Worm (Caenorhabditis elegans): ENCODE results near the gene F53G2.12.
A peak's percentile ranks its signal among the peaks of the same experiment; 100 is the strongest.

The F53G2.12 gene

ce11 chrII:2488386-2488785 is 9.5 kb upstream of the F53G2.12 start, which contains the start of gene F53G2.1 (continued):
- TF ChIP-seq unc-130 (GFP tag; optimal IDR thresholded peaks at IDR 0.05), result no peak
- no peak for TF ChIP-seq duxl-1 (tag; optimal IDR thresholded peaks at IDR 0.05; ENCODE audit: poor library complexity)
- no peak for TF ChIP-seq snpc-4 (tag; optimal IDR thresholded peaks at IDR 0.05)

ce11 chrII:2483507-2483906 is 4.6 kb upstream of the F53G2.12 start, which contains the start of gene F53G2.13:
F53G2.13 (plus strand) TSS chrII:2483807.
- peak in 1 of 2 experiments; percentile 55 for TF ChIP-seq unc-62 (GFP tag; optimal IDR thresholded peaks at IDR 0.05 in 1 of 2)
- TF ChIP-seq unc-62 (tag; optimal IDR thresholded peaks at IDR 0.05), result no peak
- no peak for TF ChIP-seq lin-13 (GFP tag; optimal IDR thresholded peaks at IDR 0.05)

ce11 chrII:2481621-2482020 is 2.7 kb upstream of the F53G2.12 start, which contains the start of gene F53G2.2:
F53G2.2 (plus strand) TSS chrII:2481921.
- no peak for TF ChIP-seq daf-19 (GFP tag; conservative IDR thresholded peaks at IDR 0.05)
- no peak for TF ChIP-seq ceh-28 (tag; optimal IDR thresholded peaks at IDR 0.05)
- no peak for TF ChIP-seq nhr-11 (tag; optimal IDR thresholded peaks at IDR 0.05)
- no peak for TF ChIP-seq hif-1 (tag; optimal IDR thresholded peaks at IDR 0.05)
- no peak for TF ChIP-seq mes-2 (tag; optimal IDR thresholded peaks at IDR 0.05; ENCODE audit: poor library complexity, severe bottlenecking)
- no peak for TF ChIP-seq F37D6.2 (tag; optimal IDR thresholded peaks at IDR 0.05)
- TF ChIP-seq nhr-48 (tag; optimal IDR thresholded peaks at IDR 0.05), result no peak
- TF ChIP-seq hmg-1.1 (GFP tag; IDR thresholded peaks at IDR 0.05), result no peak
- TF ChIP-seq aha-1 (tag), result no peak
- TF ChIP-seq fos-1 (tag; optimal IDR thresholded peaks at IDR 0.05), result no peak
- no peak for TF ChIP-seq ceh-32 (tag; optimal IDR thresholded peaks at IDR 0.05; ENCODE audit: poor library complexity)

ce11 chrII:2480099-2480498 is 1.2 kb upstream of the F53G2.12 start, which contains the start of gene F53G2.3:
F53G2.3 (plus strand) TSS chrII:2480399.
- TF ChIP-seq lin-39 (tag; optimal IDR thresholded peaks at IDR 0.05) (no peak), nhr-102 (tag; optimal IDR thresholded peaks at IDR 0.05) (no peak), nhr-48 (tag; optimal IDR thresholded peaks at IDR 0.05) (no peak), ceh-44 (GFP tag; IDR thresholded peaks at IDR 0.05) (no peak), Y48G9A.11 (GFP tag; IDR thresholded peaks at IDR 0.05) (no peak), nhr-6 (tag; optimal IDR thresholded peaks at IDR 0.05) (no peak), ces-1 (GFP tag; optimal IDR thresholded peaks at IDR 0.05) (no peak), ceh-32 (tag; optimal IDR thresholded peaks at IDR 0.05; ENCODE audit: poor library complexity) (no peak), T20F7.1 (GFP tag; optimal IDR thresholded peaks at IDR 0.05) (no peak), unc-130 (GFP tag; optimal IDR thresholded peaks at IDR 0.05) (no peak), zip-2 (tag; optimal IDR thresholded peaks at IDR 0.05) (no peak), snpc-1.2 (GFP tag; IDR thresholded peaks at IDR 0.05) (no peak), duxl-1 (tag; optimal IDR thresholded peaks at IDR 0.05; ENCODE audit: poor library complexity) (no peak)

ce11 chrII:2478543-2478942 is 347 bp downstream of the F53G2.12 start, which contains the start of gene mnat-1:
mnat-1 (minus strand) TSS chrII:2478643.
- TF ChIP-seq F26F4.8 (GFP tag; conservative IDR thresholded peaks at IDR 0.05) (no peak), lir-3 (tag; optimal IDR thresholded peaks at IDR 0.05) (no peak), spr-1 (tag; optimal IDR thresholded peaks at IDR 0.05) (no peak), zip-2 (tag; optimal IDR thresholded peaks at IDR 0.05) (no peak), duxl-1 (tag; optimal IDR thresholded peaks at IDR 0.05; ENCODE audit: poor library complexity) (no peak), nhr-77 (tag; optimal IDR thresholded peaks at IDR 0.05) (no peak), ceh-28 (tag; optimal IDR thresholded peaks at IDR 0.05) (no peak), mep-1 (tag; optimal IDR thresholded peaks at IDR 0.05) (no peak), mdt-29 (GFP tag; IDR thresholded peaks at IDR 0.05) (no peak)

- TF ChIP-seq lir-3 (tag; optimal IDR thresholded peaks at IDR 0.05), result no peak
- TF ChIP-seq ceh-28 (tag; optimal IDR thresholded peaks at IDR 0.05), result no peak
- TF ChIP-seq nhr-11 (tag; optimal IDR thresholded peaks at IDR 0.05), result no peak
- TF ChIP-seq cey-2 (tag; optimal IDR thresholded peaks at IDR 0.05; ENCODE audit: borderline replicate concordance, insufficient read depth), result no peak
- TF ChIP-seq aha-1 (tag), result peak; percentile 2
Observed at ce11 chrII:2473270-2473669, 5.6 kb downstream of the F53G2.12 start, which contains the start of gene tsr-1. tsr-1 (minus strand) TSS chrII:2473370.
